Fruit fly (Drosophila melanogaster) S2 (cell line): Measurements from ENCODE around the gene alpha-Man-IIa.

Experiments used
- CG8478 ChIP-seq: fragments of >200 bp; optimal IDR thresholded peaks from 2 replicates; lab custom pipeline; 2018
- CTCF ChIP-seq, 2 experiments: fragments of >200 bp; optimal IDR thresholded peaks; 2 replicates each; lab custom pipeline; 2018

DNA sequence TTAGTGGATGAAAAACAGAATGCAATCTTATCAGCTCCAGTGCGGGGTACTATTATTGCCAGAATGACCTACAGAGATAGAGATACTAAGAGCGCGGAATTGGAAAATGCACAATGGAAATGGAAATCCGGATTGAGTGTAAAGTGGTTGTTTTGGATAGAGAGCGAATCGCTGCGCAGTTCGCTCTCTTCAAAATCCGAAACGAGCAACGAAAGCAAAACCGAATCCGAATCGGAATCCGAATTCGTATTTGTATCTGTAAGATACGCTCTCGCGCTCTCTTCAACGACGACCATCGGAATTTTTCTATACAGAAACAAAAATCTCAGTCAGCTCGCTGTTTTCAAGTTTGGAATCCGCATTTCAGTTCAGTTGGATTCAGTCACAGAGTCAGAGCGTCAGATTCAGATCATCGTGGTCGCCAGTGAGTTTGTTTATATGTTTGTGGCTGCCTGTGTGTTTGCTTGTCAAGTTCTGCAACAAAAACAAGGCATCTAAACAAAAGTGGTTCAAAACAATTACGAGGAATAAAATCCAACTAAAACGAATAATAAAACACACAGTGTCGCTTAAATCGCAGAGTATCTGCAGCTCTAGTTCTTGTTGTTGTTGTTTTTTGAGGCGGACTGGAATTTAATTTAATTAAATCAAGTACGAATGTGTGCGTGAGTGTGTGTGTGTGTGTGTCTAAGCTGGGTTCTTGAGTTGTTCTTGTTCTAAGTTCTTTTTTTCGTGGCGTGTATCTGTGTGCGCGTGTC is 5.4 kb downstream of the alpha-Man-IIa start, which contains the start of gene ps:
- TF ChIP-seq CG8478 (lab: Kevin White, UChicago) (no peak), CTCF (optimal IDR thresholded peaks at IDR 0.05; lab: Kevin White, UChicago) (no peak)
